Fruit fly (Drosophila melanogaster): ENCODE measurements around the gene sni.

Gene sni

DNA sequence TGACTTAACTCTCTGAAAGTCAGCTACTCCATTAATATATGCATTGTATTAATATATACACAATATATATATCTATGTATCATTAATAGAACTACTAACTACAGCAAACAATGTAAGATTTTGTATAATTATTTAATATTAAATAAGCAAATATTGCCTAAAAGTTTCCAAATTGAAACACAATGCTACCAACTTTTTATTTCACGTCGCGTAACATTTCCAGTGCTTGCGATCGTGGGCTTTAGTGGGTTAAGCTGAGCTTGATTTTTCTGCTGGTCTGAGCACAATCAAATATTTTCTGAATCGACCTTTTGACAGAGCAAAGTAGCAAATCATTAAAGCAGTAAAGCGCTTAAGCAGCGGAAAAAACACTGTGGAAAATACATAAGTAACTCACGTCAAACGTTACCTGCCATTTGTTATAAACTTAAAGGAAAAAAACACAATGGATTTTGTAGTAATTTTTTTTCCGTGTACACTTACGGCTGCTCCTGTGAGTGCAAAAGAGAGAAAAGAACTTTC is 14.5 kb upstream of the sni start:
- TF ChIP-seq tai (GFP tag; optimal IDR thresholded peaks at IDR 0.05) (no peak), foxo (GFP tag; optimal IDR thresholded peaks at IDR 0.05) (peak in 1 of 2 experiments; percentile 12)

DNA sequence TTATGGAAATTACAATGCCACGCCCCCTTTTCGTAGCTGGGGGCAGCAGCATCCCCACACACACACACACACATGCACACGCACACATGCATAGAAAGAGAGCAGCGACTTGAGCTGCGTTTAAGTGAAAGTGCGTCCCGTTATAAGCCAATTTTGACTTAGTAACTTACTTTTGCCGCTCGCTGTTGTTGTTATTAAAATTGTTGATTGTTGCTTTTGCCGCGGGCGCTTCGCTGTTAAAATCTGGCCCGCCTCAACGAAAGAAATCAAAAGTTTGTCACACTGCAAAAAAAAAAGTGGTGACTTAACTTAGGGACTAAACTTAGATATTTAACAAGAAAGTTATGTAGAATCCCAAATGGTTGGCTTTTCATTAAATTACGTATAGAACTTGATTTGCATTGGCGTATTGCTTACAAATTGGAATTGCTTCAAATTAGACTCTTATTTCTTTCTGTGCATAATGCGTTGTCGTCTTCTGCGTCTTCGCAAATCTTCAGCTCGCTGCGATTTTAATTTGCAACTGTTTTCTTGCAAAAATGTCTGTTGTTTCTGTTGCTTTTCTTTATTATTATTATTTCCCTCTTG is 11.0 kb upstream of the sni start:
- no peak for TF ChIP-seq Jra (GFP tag; optimal IDR thresholded peaks at IDR 0.05)
- no peak for TF ChIP-seq Vsx2 (GFP tag; optimal IDR thresholded peaks at IDR 0.05; ENCODE audit: partially characterized antibody)
- peak; percentile 24 for TF ChIP-seq ey (GFP tag; optimal IDR thresholded peaks at IDR 0.05)
- TF ChIP-seq lola (GFP tag; optimal IDR thresholded peaks at IDR 0.05) = no peak
- no peak for TF ChIP-seq HLH106 (tag; optimal IDR thresholded peaks at IDR 0.05)
- TF ChIP-seq Hr78 (GFP tag; optimal IDR thresholded peaks at IDR 0.05) = no peak
- TF ChIP-seq foxo (GFP tag; optimal IDR thresholded peaks at IDR 0.05) = peak in 1 of 2 experiments; percentile 33
- no peak for TF ChIP-seq Abd-B (GFP tag; optimal IDR thresholded peaks at IDR 0.05)
- no peak for TF ChIP-seq dmrt93B (GFP tag; optimal IDR thresholded peaks at IDR 0.05)
- no peak for TF ChIP-seq tai (GFP tag; optimal IDR thresholded peaks at IDR 0.05)
- TF ChIP-seq Myc (optimal IDR thresholded peaks at IDR 0.05) = no peak
- TF ChIP-seq dl (GFP tag; optimal IDR thresholded peaks at IDR 0.05; ENCODE audit: insufficient read depth in 1 of 2, partially characterized antibody in 2 of 2) = no peak
- no peak for TF ChIP-seq GATAd (GFP tag; optimal IDR thresholded peaks at IDR 0.05)
- peak; percentile 14 for TF ChIP-seq br (GFP tag; optimal IDR thresholded peaks at IDR 0.05)
- no peak for TF ChIP-seq Dif (GFP tag; optimal IDR thresholded peaks at IDR 0.05; ENCODE audit: partially characterized antibody)
- TF ChIP-seq fru (GFP tag; optimal IDR thresholded peaks at IDR 0.05) = peak; percentile 55
- TF ChIP-seq OdsH (GFP tag; optimal IDR thresholded peaks at IDR 0.05) = no peak
- TF ChIP-seq h (GFP tag; optimal IDR thresholded peaks at IDR 0.05) = peak; percentile 22
- TF ChIP-seq N (GFP tag; optimal IDR thresholded peaks at IDR 0.05) = no peak
- no peak for TF ChIP-seq woc (GFP tag; optimal IDR thresholded peaks at IDR 0.05)

DNA sequence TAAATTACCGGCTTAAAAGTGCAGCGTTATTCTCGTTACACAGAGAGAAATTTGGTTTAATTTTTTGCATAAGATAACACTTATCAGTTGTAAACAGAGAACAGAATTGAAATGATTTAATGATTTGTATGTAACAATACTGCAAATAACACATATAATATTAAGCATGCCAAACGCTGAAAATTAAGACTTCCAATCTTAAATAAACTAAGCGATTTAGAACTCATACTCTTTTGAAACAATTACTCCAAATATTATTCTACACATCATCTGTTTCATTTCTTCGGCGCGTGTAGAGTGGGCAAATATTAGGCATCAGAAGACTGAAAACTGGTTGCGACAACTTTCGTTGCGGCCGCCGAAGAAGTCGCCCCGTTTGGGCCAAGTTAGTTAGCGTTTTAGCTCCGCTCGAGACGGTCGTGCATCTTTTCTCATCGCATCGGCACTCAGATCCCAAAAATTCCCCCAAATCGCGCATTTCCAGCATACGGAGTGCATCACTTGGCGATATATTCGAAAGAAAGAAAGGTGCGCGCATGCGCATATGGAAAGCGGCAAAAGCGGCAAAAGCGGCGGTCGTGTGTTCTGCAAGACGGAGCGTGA is 8.6 kb upstream of the sni start, which contains the start of gene CG1632:
Gene CG1632 (plus strand): TSS at position 387 of the 603 bp plus-strand sequence.
- TF ChIP-seq lola (GFP tag; optimal IDR thresholded peaks at IDR 0.05) = no peak
- no peak for TF ChIP-seq Myc (optimal IDR thresholded peaks at IDR 0.05)
- TF ChIP-seq Dif (GFP tag; optimal IDR thresholded peaks at IDR 0.05; ENCODE audit: partially characterized antibody) = no peak
- TF ChIP-seq Hnf4 (GFP tag; optimal IDR thresholded peaks at IDR 0.05) = no peak
- TF ChIP-seq psq (GFP tag; optimal IDR thresholded peaks at IDR 0.05) = peak; percentile 61
- peak; percentile 33 for TF ChIP-seq CG32264 (GFP tag; optimal IDR thresholded peaks at IDR 0.05)
- peak; percentile 88 for TF ChIP-seq fru (GFP tag; optimal IDR thresholded peaks at IDR 0.05)
- peak; percentile 66 for TF ChIP-seq CG9705 (GFP tag; optimal IDR thresholded peaks at IDR 0.05)
- no peak for TF ChIP-seq Hr83 (GFP tag; optimal IDR thresholded peaks at IDR 0.05; ENCODE audit: poor library complexity, severe bottlenecking)
- TF ChIP-seq Sp1 (GFP tag; optimal IDR thresholded peaks at IDR 0.05) = peak; percentile 85
- TF ChIP-seq dmrt93B (GFP tag; optimal IDR thresholded peaks at IDR 0.05) = peak; percentile 64
- TF ChIP-seq dsf (GFP tag; optimal IDR thresholded peaks at IDR 0.05; ENCODE audit: borderline replicate concordance) = no peak
- no peak for TF ChIP-seq usp (GFP tag; optimal IDR thresholded peaks at IDR 0.05)
- TF ChIP-seq ey (GFP tag; optimal IDR thresholded peaks at IDR 0.05) = peak; percentile 82
- no peak for TF ChIP-seq tai (GFP tag; optimal IDR thresholded peaks at IDR 0.05)
- peak in 1 of 2 experiments; percentile 84 for TF ChIP-seq foxo (GFP tag; optimal IDR thresholded peaks at IDR 0.05)
- TF ChIP-seq woc (GFP tag; optimal IDR thresholded peaks at IDR 0.05) = peak; percentile 83
- TF ChIP-seq CrebA (GFP tag; optimal IDR thresholded peaks at IDR 0.05; ENCODE audit: borderline replicate concordance) = no peak
- no peak for TF ChIP-seq pan (optimal IDR thresholded peaks at IDR 0.05)
- TF ChIP-seq br (GFP tag; optimal IDR thresholded peaks at IDR 0.05) = peak; percentile 85
- peak; percentile 40 for TF ChIP-seq Jra (GFP tag; optimal IDR thresholded peaks at IDR 0.05)
- TF ChIP-seq rgr (GFP tag; optimal IDR thresholded peaks at IDR 0.05) = peak; percentile 67
- TF ChIP-seq Abd-B (GFP tag; optimal IDR thresholded peaks at IDR 0.05) = no peak
- peak; percentile 87 for TF ChIP-seq h (GFP tag; optimal IDR thresholded peaks at IDR 0.05)
- TF ChIP-seq Mio (GFP tag; optimal IDR thresholded peaks at IDR 0.05) = no peak
- no peak for TF ChIP-seq GATAd (GFP tag; optimal IDR thresholded peaks at IDR 0.05)
- no peak for TF ChIP-seq sv (GFP tag; optimal IDR thresholded peaks at IDR 0.05)
- TF ChIP-seq OdsH (GFP tag; optimal IDR thresholded peaks at IDR 0.05) = peak; percentile 83
- TF ChIP-seq Vsx2 (GFP tag; optimal IDR thresholded peaks at IDR 0.05; ENCODE audit: partially characterized antibody) = no peak
- no peak for TF ChIP-seq Hr78 (GFP tag; optimal IDR thresholded peaks at IDR 0.05)
- TF ChIP-seq dl (GFP tag; optimal IDR thresholded peaks at IDR 0.05; ENCODE audit: insufficient read depth in 1 of 2, partially characterized antibody in 2 of 2) = no peak
- peak; percentile 63 for TF ChIP-seq sage (GFP tag; optimal IDR thresholded peaks at IDR 0.05)
- no peak for TF ChIP-seq N (GFP tag; optimal IDR thresholded peaks at IDR 0.05)
- no peak for TF ChIP-seq Rel (GFP tag; optimal IDR thresholded peaks at IDR 0.05)
- peak; percentile 88 for TF ChIP-seq Rel (tag; optimal IDR thresholded peaks at IDR 0.05)
- TF ChIP-seq brk (GFP tag; optimal IDR thresholded peaks at IDR 0.05) = no peak
- TF ChIP-seq Dfd (GFP tag; optimal IDR thresholded peaks at IDR 0.05) = no peak
- peak; percentile 86 for TF ChIP-seq HLH106 (tag; optimal IDR thresholded peaks at IDR 0.05)
- TF ChIP-seq jim (GFP tag; optimal IDR thresholded peaks at IDR 0.05) = no peak
